Fruit fly (Drosophila melanogaster): ENCODE results near the gene CG34432.

DNA sequence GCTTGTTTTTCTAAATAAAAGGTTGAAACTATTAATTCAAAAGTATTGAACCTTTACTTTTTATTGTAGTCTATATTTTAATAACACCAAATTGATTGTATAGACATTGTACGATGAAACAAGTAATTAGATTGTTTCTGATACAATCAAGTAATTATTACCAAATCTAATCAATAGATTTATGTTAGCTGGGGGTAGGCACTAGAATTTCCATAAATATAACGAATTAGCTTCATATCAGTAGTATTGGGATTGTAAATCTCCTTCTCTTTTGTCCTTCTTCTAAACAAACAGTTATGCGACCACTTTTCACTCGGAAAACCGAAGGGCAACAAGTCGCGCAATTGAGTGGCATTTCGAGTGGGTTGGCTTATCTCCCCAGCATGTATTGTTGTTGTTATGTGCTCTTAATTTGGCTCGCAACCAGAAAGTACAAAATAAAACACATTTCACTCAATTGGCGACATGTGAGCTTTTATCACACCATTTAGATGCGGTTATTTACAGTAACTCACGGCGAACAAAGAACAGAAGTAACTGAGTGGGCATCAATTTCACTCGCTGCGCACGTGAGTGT lies 49.5 kb upstream of the CG34432 start:
- TF ChIP-seq CG8478 (optimal IDR thresholded peaks at IDR 0.05) (no peak), CTCF (optimal IDR thresholded peaks at IDR 0.05) (no peak)

Measured in S2 (cell line).